Fruit fly (Drosophila melanogaster): ENCODE data around the gene Spn77Bb.

Spn77Bb gene

dm6 chr3L:20320652-20321051 lies at the start of gene Spn77Bb:
TSS of gene Spn77Bb (plus strand) at chr3L:20320952.
- TF ChIP-seq CG17801 (GFP tag; optimal IDR thresholded peaks at IDR 0.05; ENCODE audit: partially characterized antibody), result no peak

DNA sequence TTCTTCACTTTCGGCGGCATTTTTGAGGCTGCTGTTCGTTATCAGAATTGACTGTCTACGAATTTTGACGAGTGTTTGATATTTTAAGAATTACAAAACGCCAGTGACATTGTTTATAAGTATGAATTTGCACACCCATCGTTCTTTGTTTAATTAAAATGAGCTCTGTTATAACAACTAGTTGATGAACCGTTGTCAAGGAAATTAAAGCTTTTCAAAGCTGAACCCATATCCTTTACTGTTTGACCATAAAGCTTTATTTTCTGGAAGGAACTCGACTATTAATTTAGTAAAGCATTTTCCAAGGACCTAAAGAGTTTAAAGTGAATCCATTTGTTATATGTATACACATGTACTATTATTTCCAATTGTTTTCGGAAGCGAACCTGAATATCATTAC lies 45.5 kb upstream of the Spn77Bb start, which contains the start of gene CG17122:
Gene CG17122, minus strand, starts transcription at position 101 of the 400 bp plus-strand sequence.
- no peak for TF ChIP-seq CG17801 (GFP tag; optimal IDR thresholded peaks at IDR 0.05; ENCODE audit: partially characterized antibody)

DNA sequence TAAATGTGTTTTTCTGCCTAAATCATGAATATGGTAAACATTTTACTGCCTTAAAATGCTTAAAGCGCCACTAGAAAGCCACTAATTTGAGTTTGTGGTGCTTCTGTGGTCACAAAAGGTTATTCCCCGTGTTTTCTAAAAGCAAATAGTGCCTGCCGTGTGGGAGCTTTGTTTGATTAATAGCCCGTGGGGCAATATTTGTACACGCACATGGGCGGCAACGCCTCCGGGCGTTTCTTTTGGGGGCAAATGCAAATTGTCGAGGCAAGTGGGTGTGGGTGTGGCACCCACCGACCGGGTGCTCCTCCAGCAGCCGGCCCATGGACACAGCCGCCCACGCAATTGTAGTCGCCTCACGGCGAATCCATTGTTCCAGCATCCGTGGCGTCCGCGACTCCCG lies 44.9 kb upstream of the Spn77Bb start:
- TF ChIP-seq CG17801 (GFP tag; optimal IDR thresholded peaks at IDR 0.05; ENCODE audit: partially characterized antibody), result no peak

dm6 chr3L:20276615-20277014 lies 44.1 kb upstream of the Spn77Bb start:
- TF ChIP-seq CG17801 (GFP tag; optimal IDR thresholded peaks at IDR 0.05; ENCODE audit: partially characterized antibody), result no peak

DNA sequence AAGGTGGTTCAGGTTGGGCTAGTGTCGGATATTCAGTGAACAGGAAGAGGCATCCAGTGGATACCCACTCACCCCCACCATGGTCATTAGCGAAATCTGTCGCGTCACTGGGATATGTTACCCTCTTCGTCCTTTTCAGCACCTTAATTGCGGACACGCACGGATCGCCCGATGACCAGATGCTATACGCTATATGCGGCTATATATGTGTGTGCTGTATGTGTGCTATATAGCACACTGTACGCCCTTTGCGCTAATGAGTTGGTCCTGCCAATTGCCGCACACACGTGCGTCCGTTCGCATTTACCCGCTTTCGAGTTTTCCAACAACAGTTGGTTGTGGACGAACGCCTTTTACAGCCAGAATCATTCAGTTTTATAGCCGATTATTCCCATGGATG lies 39.5 kb upstream of the Spn77Bb start:
- TF ChIP-seq CG17801 (GFP tag; optimal IDR thresholded peaks at IDR 0.05; ENCODE audit: partially characterized antibody), result no peak

dm6 chr3L:20287046-20287445 lies 33.7 kb upstream of the Spn77Bb start:
- TF ChIP-seq CG17801 (GFP tag; optimal IDR thresholded peaks at IDR 0.05; ENCODE audit: partially characterized antibody), result no peak

DNA sequence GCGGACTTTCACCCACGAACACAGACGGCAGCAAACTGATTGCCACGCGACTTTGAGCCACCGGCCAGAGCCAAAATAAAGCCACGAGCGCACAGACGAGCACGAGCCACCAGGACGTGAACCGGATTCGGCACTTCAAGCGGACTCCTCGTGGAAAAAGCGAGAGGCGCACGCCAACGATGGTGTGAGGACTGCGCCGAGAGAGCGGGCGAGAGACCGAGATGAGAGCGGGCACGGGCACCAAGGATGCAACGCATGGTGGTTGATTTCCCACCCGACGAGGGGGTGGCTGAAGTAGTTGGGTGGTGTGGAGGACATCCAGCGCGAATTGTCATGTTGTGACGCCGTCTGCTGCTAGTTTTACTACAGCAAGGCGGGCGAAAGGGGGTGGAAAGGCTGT lies 25.7 kb upstream of the Spn77Bb start, which contains the start of gene gogo:
Gene gogo, minus strand, starts transcription at position 39 of the 400 bp plus-strand sequence.
- no peak for TF ChIP-seq CG17801 (GFP tag; optimal IDR thresholded peaks at IDR 0.05; ENCODE audit: partially characterized antibody)

DNA sequence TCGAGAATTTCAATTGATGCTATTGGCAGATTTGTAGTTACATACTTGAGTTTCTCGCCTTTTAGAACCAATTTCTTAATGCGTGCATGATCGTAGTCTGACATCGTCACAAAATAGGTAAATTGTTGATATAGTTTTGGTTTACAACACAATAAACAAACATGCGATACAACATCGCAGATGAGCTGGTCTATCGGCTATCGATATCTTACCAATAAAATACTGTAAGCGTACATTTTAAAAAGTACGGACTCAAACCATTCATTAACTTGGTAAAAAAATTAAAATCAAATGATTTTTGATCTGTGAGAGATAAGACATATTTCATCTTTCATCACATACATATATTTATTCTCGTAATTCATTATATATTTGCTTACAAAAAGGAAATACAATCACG lies 24.0 kb upstream of the Spn77Bb start, which contains the start of gene FRG1:
Gene FRG1, minus strand, starts transcription at position 175 of the 400 bp plus-strand sequence.
- TF ChIP-seq CG17801 (GFP tag; optimal IDR thresholded peaks at IDR 0.05; ENCODE audit: partially characterized antibody), result no peak

- TF ChIP-seq CG17801 (GFP tag; optimal IDR thresholded peaks at IDR 0.05; ENCODE audit: partially characterized antibody), result no peak
Measured at dm6 chr3L:20299110-20299509, 21.6 kb upstream of the Spn77Bb start, which contains the start of gene SCCRO4. TSS of gene SCCRO4 (plus strand) at chr3L:20299410.

DNA sequence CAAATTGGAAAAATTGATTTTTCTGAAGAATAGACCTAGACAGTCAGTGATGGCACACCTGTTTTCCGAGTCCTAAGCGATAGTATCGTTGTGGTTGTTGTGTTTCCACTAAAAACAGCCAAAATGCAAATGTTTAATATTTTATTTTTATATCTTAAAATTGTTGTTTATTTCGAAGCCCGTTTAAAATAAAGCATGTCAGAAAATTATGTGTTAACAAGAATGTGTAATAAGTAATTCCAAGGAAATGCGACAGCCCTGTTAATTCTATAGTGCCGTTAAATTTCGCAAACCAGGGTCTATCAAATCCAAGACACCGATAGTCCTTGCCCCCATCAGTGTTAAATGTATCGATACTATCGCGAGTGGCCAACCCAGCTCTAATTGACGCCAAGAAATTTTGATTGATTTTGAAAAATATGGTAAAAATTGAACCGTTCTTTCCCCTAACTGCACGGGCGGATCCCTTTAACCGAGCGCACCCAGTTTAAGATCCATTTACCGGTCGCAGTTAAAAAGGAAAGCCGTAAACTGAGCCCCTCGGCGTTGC lies 18.6 kb upstream of the Spn77Bb start, which contains the start of gene Pex23:
Gene Pex23, minus strand, starts transcription at position 61 of the 550 bp plus-strand sequence.
- peak; percentile 80 for TF ChIP-seq CG17801 (GFP tag; optimal IDR thresholded peaks at IDR 0.05; ENCODE audit: partially characterized antibody)

DNA sequence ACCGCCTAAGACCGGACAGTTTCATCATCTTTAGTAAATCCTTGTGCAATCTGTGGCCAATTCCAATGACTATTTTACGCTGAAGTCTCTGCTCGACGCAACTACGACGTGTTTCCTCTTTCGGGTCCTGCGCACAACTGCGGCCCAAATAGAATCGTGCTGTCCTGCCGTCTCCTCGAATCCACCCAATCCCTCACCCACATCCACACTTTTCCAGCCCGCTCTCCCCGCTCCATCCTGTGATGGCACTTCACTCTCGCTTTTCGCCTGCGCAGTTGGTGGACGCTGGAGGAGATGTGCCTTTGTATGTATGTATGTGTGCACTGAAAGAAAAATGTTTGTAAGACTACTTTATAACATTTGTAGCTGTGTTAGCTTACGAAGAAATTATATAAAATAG lies 14.6 kb upstream of the Spn77Bb start, which contains the start of gene CG32225:
Gene CG32225, minus strand, starts transcription at position 142 of the 400 bp plus-strand sequence.
- TF ChIP-seq CG17801 (GFP tag; optimal IDR thresholded peaks at IDR 0.05; ENCODE audit: partially characterized antibody), result no peak

dm6 chr3L:20309354-20309753 lies 11.4 kb upstream of the Spn77Bb start, which contains the start of gene polo:
TSS of gene polo (plus strand) at chr3L:20309654.
- no peak for TF ChIP-seq CG17801 (GFP tag; optimal IDR thresholded peaks at IDR 0.05; ENCODE audit: partially characterized antibody)

dm6 chr3L:20309758-20310733 lies 10.7 kb upstream of the Spn77Bb start:
- TF ChIP-seq CG17801 (GFP tag; optimal IDR thresholded peaks at IDR 0.05; ENCODE audit: partially characterized antibody), result peak; percentile 20

- TF ChIP-seq CG17801 (GFP tag; optimal IDR thresholded peaks at IDR 0.05; ENCODE audit: partially characterized antibody), result peak; percentile 63
Measured at dm6 chr3L:20313469-20313868, 7.3 kb upstream of the Spn77Bb start, which contains the start of gene alphaSnap. TSS of gene alphaSnap (plus strand) at chr3L:20313632.

- TF ChIP-seq CG17801 (GFP tag; optimal IDR thresholded peaks at IDR 0.05; ENCODE audit: partially characterized antibody), result no peak
Measured at dm6 chr3L:20316956-20317589, 3.7 kb upstream of the Spn77Bb start, which contains the start of gene Spn77Ba. TSS of gene Spn77Ba (plus strand) at chr3L:20317190.

All from ovary, adult (tissue).